Worm (Caenorhabditis elegans) whole organism, L4 larva: Measurements from ENCODE around the gene plg-1.

Experiments
- F10B5.3 ChIP-seq: sonication (generic microtip); optimal IDR thresholded peaks from 2 replicates; lab custom pipeline; 2016; ENCODE audit warnings: mild to moderate bottlenecking, missing genetic modification characterization, missing compliant biosample characterization
- F26F4.8 ChIP-seq: fragments of 200-800 bp; sonication (Bioruptor generic); conservative IDR thresholded peaks from 2 replicates; pipeline ENCODE4 v1.3.6; 2022; ENCODE audit warnings: missing genetic modification characterization, missing compliant biosample characterization
- F44E2.7 ChIP-seq: fragments of 200-800 bp; sonication (Bioruptor generic); IDR thresholded peaks from 2 replicates; pipeline ENCODE4 v2.1.2; 2022; ENCODE audit warnings: missing genetic modification characterization, missing compliant biosample characterization
- R02D3.7 ChIP-seq: fragments of 150-350 bp; sonication (generic microtip); optimal IDR thresholded peaks from 3 replicates; lab custom pipeline; 2014; ENCODE audit warnings: missing biosample characterization, missing genetic modification characterization
- T20F7.1 ChIP-seq: fragments of 200-800 bp; sonication (Bioruptor generic); optimal IDR thresholded peaks from 2 replicates; lab custom pipeline; 2018; ENCODE audit warnings: mild to moderate bottlenecking, missing genetic modification characterization, missing compliant biosample characterization
- T26A8.4 ChIP-seq: fragments of 200-800 bp; sonication (Bioruptor generic); IDR thresholded peaks from 2 replicates; pipeline ENCODE4 v1.3.6; 2022; ENCODE audit warnings: missing genetic modification characterization, missing compliant biosample characterization
- Y48G9A.11 ChIP-seq: fragments of 200-800 bp; sonication (Bioruptor generic); IDR thresholded peaks from 2 replicates; pipeline ENCODE4 v1.3.6; 2022; ENCODE audit warnings: missing genetic modification reagents, missing genetic modification characterization, missing compliant biosample characterization
- ZK546.5 ChIP-seq, 2 experiments: sonication (generic microtip); optimal IDR thresholded peaks; 2 replicates each; lab custom pipeline; 2017; ENCODE audit warnings: missing biosample characterization in 2 of 2, missing genetic modification characterization in 2 of 2
- aly-2 ChIP-seq: sonication (generic microtip); optimal IDR thresholded peaks from 2 replicates; lab custom pipeline; 2018; ENCODE audit warnings: missing biosample characterization, missing genetic modification characterization
- ama-1 ChIP-seq: fragments of 150-350 bp; optimal IDR thresholded peaks from 2 replicates; lab custom pipeline; 2014; ENCODE audit warnings: inconsistent platforms, mixed read lengths
- arid-1 ChIP-seq: fragments of 200-800 bp; sonication (Bioruptor generic); conservative IDR thresholded peaks from 2 replicates; pipeline ENCODE4 v1.3.6; 2022; ENCODE audit warnings: missing genetic modification reagents, missing genetic modification characterization, missing compliant biosample characterization
- attf-4 ChIP-seq: sonication (generic microtip); optimal IDR thresholded peaks from 3 replicates; lab custom pipeline; 2017; ENCODE audit warnings: missing biosample characterization, missing genetic modification characterization
- ceh-28 ChIP-seq: fragments of 150-350 bp; optimal IDR thresholded peaks from 2 replicates; lab custom pipeline; 2014; ENCODE audit warnings: missing biosample characterization, missing genetic modification reagents, missing genetic modification characterization
- ceh-82 ChIP-seq: sonication (generic microtip); optimal IDR thresholded peaks from 2 replicates; lab custom pipeline; 2017; ENCODE audit warnings: missing biosample characterization, missing genetic modification characterization
- cey-2 ChIP-seq: sonication (generic microtip); optimal IDR thresholded peaks from 3 replicates; lab custom pipeline; 2017; ENCODE audit warnings: missing genetic modification characterization, mild to moderate bottlenecking, missing compliant biosample characterization, antibody characterized with exemption, borderline replicate concordance; ENCODE audit not compliant: insufficient read depth
- ctbp-1 ChIP-seq: fragments of 200-800 bp; sonication (Bioruptor generic); IDR thresholded peaks from 2 replicates; pipeline ENCODE4 v1.3.6; 2022; ENCODE audit warnings: missing genetic modification reagents, missing genetic modification characterization, missing compliant biosample characterization
- daf-12 ChIP-seq: fragments of 150-350 bp; optimal IDR thresholded peaks from 2 replicates; lab custom pipeline; 2014; ENCODE audit warnings: missing biosample characterization, missing genetic modification reagents, missing genetic modification characterization
- daf-8 ChIP-seq: fragments of 200-800 bp; sonication (Bioruptor generic); IDR thresholded peaks from 2 replicates; pipeline ENCODE4 v1.3.6; 2022; ENCODE audit warnings: missing genetic modification characterization, missing compliant biosample characterization
- egl-27 ChIP-seq: sonication (generic microtip); optimal IDR thresholded peaks from 3 replicates; lab custom pipeline; 2017; ENCODE audit warnings: missing biosample characterization, missing genetic modification reagents, missing genetic modification characterization
- gei-8 ChIP-seq: fragments of 200-800 bp; sonication (Bioruptor generic); optimal IDR thresholded peaks from 2 replicates; lab custom pipeline; 2018; ENCODE audit warnings: mild to moderate bottlenecking, missing genetic modification characterization, missing compliant biosample characterization
- hif-1 ChIP-seq, 2 experiments: sonication (generic microtip); optimal IDR thresholded peaks; 2 replicates each; lab custom pipeline; 2016 to 2017; ENCODE audit warnings: missing compliant biosample characterization in 2 of 2, missing genetic modification characterization in 2 of 2, missing genetic modification reagents in 2 of 2, missing genotype in 2 of 2, mild to moderate bottlenecking in 1 of 2
- hlh-11 ChIP-seq: fragments of 200-800 bp; sonication (Bioruptor generic); optimal IDR thresholded peaks from 2 replicates; lab custom pipeline; 2018; ENCODE audit warnings: mild to moderate bottlenecking, missing genetic modification characterization, missing compliant biosample characterization
- lim-7 ChIP-seq: fragments of 200-800 bp; sonication (Bioruptor generic); IDR thresholded peaks from 2 replicates; pipeline ENCODE4 v1.3.6; 2022; ENCODE audit warnings: missing genetic modification characterization, missing compliant biosample characterization
- lin-39 ChIP-seq: fragments of 150-350 bp; optimal IDR thresholded peaks from 2 replicates; lab custom pipeline; 2014; ENCODE audit warnings: missing biosample characterization, missing genetic modification reagents, missing genetic modification characterization
- lir-3 ChIP-seq: sonication (generic microtip); optimal IDR thresholded peaks from 2 replicates; lab custom pipeline; 2016; ENCODE audit warnings: mild to moderate bottlenecking, missing genetic modification characterization, missing compliant biosample characterization
- lsy-2 ChIP-seq, 2 experiments: fragments of 150-350 bp in 1 of 2; sonication (generic microtip) in 1 of 2; optimal IDR thresholded peaks; 2 replicates each; lab custom pipeline; 2014 to 2017; ENCODE audit warnings: missing biosample characterization in 2 of 2, missing genetic modification characterization in 2 of 2
- mdl-1 ChIP-seq, 2 experiments: fragments of 150-350 bp in 1 of 2; sonication (generic microtip) in 1 of 2; optimal IDR thresholded peaks; 2 replicates each; lab custom pipeline; 2014 to 2017; ENCODE audit warnings: missing biosample characterization in 2 of 2, missing genetic modification characterization in 2 of 2
- mdt-29 ChIP-seq: fragments of 200-800 bp; sonication (Bioruptor generic); IDR thresholded peaks from 2 replicates; pipeline ENCODE4 v1.3.6; 2022; ENCODE audit warnings: missing genetic modification reagents, missing genetic modification characterization, missing compliant biosample characterization
- mxl-2 ChIP-seq: fragments of 200-800 bp; sonication (Bioruptor generic); conservative IDR thresholded peaks from 2 replicates; pipeline ENCODE4 v1.3.6; 2022; ENCODE audit warnings: missing genetic modification reagents, missing genetic modification characterization, missing compliant biosample characterization
- mxl-3 ChIP-seq: fragments of 200-800 bp; sonication (Bioruptor generic); optimal IDR thresholded peaks from 2 replicates; lab custom pipeline; 2018; ENCODE audit warnings: mild to moderate bottlenecking, missing genetic modification characterization, missing compliant biosample characterization
- nhr-10 ChIP-seq: fragments of 150-350 bp; optimal IDR thresholded peaks from 2 replicates; lab custom pipeline; 2014; ENCODE audit warnings: missing biosample characterization, missing genetic modification characterization
- nhr-25 ChIP-seq: sonication (generic microtip); optimal IDR thresholded peaks from 2 replicates; lab custom pipeline; 2017; ENCODE audit warnings: missing genetic modification characterization, mild to moderate bottlenecking, missing compliant biosample characterization, antibody characterized with exemption, moderate library complexity, borderline replicate concordance; ENCODE audit not compliant: insufficient read depth
- nhr-48 ChIP-seq: sonication (generic microtip); optimal IDR thresholded peaks from 2 replicates; lab custom pipeline; 2016; ENCODE audit warnings: mild to moderate bottlenecking, missing genetic modification characterization, missing compliant biosample characterization
- nhr-76 ChIP-seq: fragments of 150-350 bp; optimal IDR thresholded peaks from 2 replicates; lab custom pipeline; 2014; ENCODE audit warnings: missing biosample characterization, missing genetic modification characterization
- nhr-77 ChIP-seq: fragments of 150-350 bp; optimal IDR thresholded peaks from 2 replicates; lab custom pipeline; 2014; ENCODE audit warnings: missing biosample characterization, missing genetic modification characterization
- pha-4 ChIP-seq, 2 experiments: fragments of 150-350 bp in 1 of 2; fragments of 200-800 bp in 1 of 2; sonication (Bioruptor generic) in 1 of 2; IDR thresholded peaks in 1 of 2; optimal IDR thresholded peaks in 1 of 2; 2 replicates each; pipeline versions ENCODE4 v1.3.6 to Lab custom; 2014 to 2022; ENCODE audit warnings: missing genetic modification characterization in 2 of 2, missing genetic modification reagents in 2 of 2, missing biosample characterization in 1 of 2, missing compliant biosample characterization in 1 of 2
- pqm-1 ChIP-seq: sonication (generic microtip); optimal IDR thresholded peaks from 2 replicates; lab custom pipeline; 2017; ENCODE audit warnings: missing biosample characterization, missing genetic modification characterization
- saeg-2 ChIP-seq: fragments of 200-800 bp; sonication (Bioruptor generic); IDR thresholded peaks from 2 replicates; pipeline ENCODE4 v1.3.6; 2022; ENCODE audit warnings: missing genetic modification reagents, missing genetic modification characterization, missing compliant biosample characterization
- sdz-12 ChIP-seq: fragments of 200-800 bp; sonication (Bioruptor generic); optimal IDR thresholded peaks from 2 replicates; lab custom pipeline; 2018; ENCODE audit warnings: mild to moderate bottlenecking, missing genetic modification characterization, missing compliant biosample characterization
- skn-1 ChIP-seq: fragments of 150-350 bp; optimal IDR thresholded peaks from 2 replicates; lab custom pipeline; 2014; ENCODE audit warnings: missing biosample characterization, missing genetic modification characterization
- snpc-1.2 ChIP-seq: fragments of 200-800 bp; sonication (Bioruptor generic); IDR thresholded peaks from 2 replicates; pipeline ENCODE4 v1.3.6; 2022; ENCODE audit warnings: missing genetic modification reagents, missing genetic modification characterization, missing compliant biosample characterization
- spr-1 ChIP-seq: sonication (generic microtip); optimal IDR thresholded peaks from 2 replicates; lab custom pipeline; 2016; ENCODE audit warnings: mild to moderate bottlenecking, missing genetic modification characterization, missing compliant biosample characterization
- tag-97 ChIP-seq: fragments of 200-800 bp; sonication (Bioruptor generic); IDR thresholded peaks from 2 replicates; pipeline ENCODE4 v1.3.6; 2022; ENCODE audit warnings: missing genetic modification characterization, missing compliant biosample characterization
- tra-1 ChIP-seq: fragments of 200-800 bp; sonication (Bioruptor generic); IDR thresholded peaks from 2 replicates; pipeline ENCODE4 v1.3.6; 2022; ENCODE audit warnings: missing genetic modification reagents, missing genetic modification characterization, missing compliant biosample characterization
- unc-130 ChIP-seq: sonication (generic microtip); optimal IDR thresholded peaks from 2 replicates; lab custom pipeline; 2016; ENCODE audit warnings: missing genetic modification reagents, missing genetic modification characterization, missing compliant biosample characterization
- unc-62 ChIP-seq, 3 experiments: fragments of 150-350 bp in 1 of 3; sonication (generic microtip); optimal IDR thresholded peaks in 2 of 3; peaks in 1 of 3; 1 replicate in 1 of 3; 2 replicates in 2 of 3; lab custom pipeline; 2014 to 2017; ENCODE audit warnings: missing biosample characterization in 3 of 3, missing genetic modification characterization in 3 of 3, missing genetic modification reagents in 3 of 3, missing genotype in 1 of 3
- vab-7 ChIP-seq: fragments of 200-800 bp; sonication (Bioruptor generic); IDR thresholded peaks from 2 replicates; pipeline ENCODE4 v1.3.6; 2022; ENCODE audit warnings: missing genetic modification reagents, missing genetic modification characterization, missing compliant biosample characterization
- zfp-2 ChIP-seq: sonication (generic microtip); optimal IDR thresholded peaks from 2 replicates; lab custom pipeline; 2016; ENCODE audit warnings: mild to moderate bottlenecking, missing genetic modification characterization, missing compliant biosample characterization
- zfp-3 ChIP-seq: fragments of 200-800 bp; sonication (Bioruptor generic); conservative IDR thresholded peaks from 2 replicates; pipeline ENCODE4 v1.3.6; 2022; ENCODE audit warnings: missing genetic modification reagents, missing genetic modification characterization, missing compliant biosample characterization
- zip-2 ChIP-seq: fragments of 150-350 bp; optimal IDR thresholded peaks from 2 replicates; lab custom pipeline; 2014; ENCODE audit warnings: missing biosample characterization, missing genetic modification characterization
- ztf-11 ChIP-seq: fragments of 150-350 bp; optimal IDR thresholded peaks from 2 replicates; lab custom pipeline; 2014; ENCODE audit warnings: missing biosample characterization, missing genetic modification characterization

Gene plg-1

DNA sequence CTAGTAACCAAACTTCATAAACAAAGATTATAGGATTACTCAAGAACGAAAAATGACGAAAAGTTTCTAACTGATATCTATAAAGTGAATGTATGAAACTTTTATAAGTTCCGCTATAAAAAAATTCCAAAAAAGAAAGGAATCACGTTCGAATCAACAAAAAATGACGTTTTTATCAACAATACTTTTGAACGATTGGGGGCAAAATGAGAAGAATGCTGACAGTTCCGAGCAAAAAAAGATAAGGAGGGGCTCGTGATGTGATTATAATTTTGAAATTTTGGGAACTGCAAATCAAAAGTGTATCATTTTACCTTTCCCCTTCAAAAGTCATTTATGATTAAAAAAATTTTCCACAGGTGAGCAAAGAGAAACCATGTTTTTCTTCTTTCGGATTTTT lies 26.9 kb downstream of the plg-1 start (continued):
- TF ChIP-seq pqm-1 (tag; lab: Kevin White, UChicago) (peak; percentile 78), lir-3 (tag; lab: Kevin White, UChicago) (no peak), cey-2 (tag; lab: Kevin White, UChicago) (no peak), ctbp-1 (no peak), mdl-1 (tag; optimal IDR thresholded peaks at IDR 0.05; lab: Kevin White, UChicago) (peak in 1 of 2 experiments; percentile 40), nhr-25 (tag; lab: Kevin White, UChicago) (no peak), skn-1 (tag; lab: Kevin White, UChicago) (no peak), saeg-2 (no peak), R02D3.7 (tag; lab: Kevin White, UChicago) (no peak), vab-7 (GFP tag; lab: Robert Waterston, UW) (no peak), zfp-3 (no peak), gei-8 (GFP tag; lab: Kevin White, UChicago) (no peak), nhr-10 (no peak), mxl-3 (no peak), zip-2 (no peak), ZK546.5 (tag; optimal IDR thresholded peaks at IDR 0.05; lab: Kevin White, UChicago) (no peak), unc-62 (GFP tag; optimal IDR thresholded peaks at IDR 0.05 in 1 of 2; lab: Kevin White, UChicago) (no peak), unc-62 (tag; optimal IDR thresholded peaks at IDR 0.05; lab: Kevin White, UChicago) (no peak), F10B5.3 (tag; lab: Kevin White, UChicago) (no peak), Y48G9A.11 (GFP tag; lab: Robert Waterston, UW) (no peak), mxl-2 (GFP tag; lab: Robert Waterston, UW) (no peak), aly-2 (tag; lab: Kevin White, UChicago) (no peak), pha-4 (GFP tag; IDR thresholded peaks at IDR 0.05; lab: Robert Waterston, UW) (0 out of 2 replicates have a peak, but pooled peaks have one; percentile 29), pha-4 (tag; optimal IDR thresholded peaks at IDR 0.05; lab: Kevin White, UChicago) (no peak), daf-12 (no peak), tag-97 (GFP tag; lab: Robert Waterston, UW) (no peak), nhr-77 (tag; lab: Kevin White, UChicago) (peak; percentile 83), tra-1 (GFP tag; lab: Robert Waterston, UW) (no peak), sdz-12 (GFP tag; lab: Kevin White, UChicago) (no peak), arid-1 (no peak), ama-1 (lab: Kevin White, UChicago) (no peak), F44E2.7 (GFP tag; lab: Robert Waterston, UW) (no peak), egl-27 (tag; lab: Kevin White, UChicago) (no peak), hif-1 (tag; optimal IDR thresholded peaks at IDR 0.05; lab: Kevin White, UChicago) (peak in 1 of 2 experiments; percentile 47), lin-39 (tag; lab: Kevin White, UChicago) (no peak), lsy-2 (tag; optimal IDR thresholded peaks at IDR 0.05; lab: Kevin White, UChicago) (no peak), lim-7 (GFP tag; lab: Robert Waterston, UW) (no peak), ztf-11 (tag; lab: Kevin White, UChicago) (no peak), ceh-28 (tag; lab: Kevin White, UChicago) (no peak), zfp-2 (tag; lab: Kevin White, UChicago) (no peak), attf-4 (tag; lab: Kevin White, UChicago) (no peak), snpc-1.2 (GFP tag; lab: Robert Waterston, UW) (no peak), daf-8 (no peak), F26F4.8 (no peak), nhr-48 (tag; lab: Kevin White, UChicago) (peak; percentile 39), ceh-82 (no peak), T20F7.1 (GFP tag; lab: Kevin White, UChicago) (peak; percentile 7), nhr-76 (no peak), mdt-29 (GFP tag; lab: Robert Waterston, UW) (no peak), unc-130 (no peak), spr-1 (tag; lab: Kevin White, UChicago) (no peak), hlh-11 (peak; percentile 74), T26A8.4 (GFP tag; lab: Robert Waterston, UW) (no peak)
